Worm (Caenorhabditis elegans) whole organism, mixed stage, embryonic: ENCODE data around the gene Y7A5A.20.

Experiments
- blmp-1 ChIP-seq: fragments of 150-350 bp; optimal IDR thresholded peaks from 2 replicates; lab custom pipeline; 2014; ENCODE audit warnings: missing biosample characterization, missing genetic modification characterization
- cnd-1 ChIP-seq: fragments of 200-800 bp; sonication (Bioruptor generic); optimal IDR thresholded peaks from 2 replicates; lab custom pipeline; 2018; ENCODE audit warnings: mild to moderate bottlenecking, missing genetic modification characterization, missing compliant biosample characterization
- elt-1 ChIP-seq: sonication (generic microtip); optimal IDR thresholded peaks from 2 replicates; lab custom pipeline; 2017; ENCODE audit warnings: missing genetic modification characterization, mild to moderate bottlenecking, missing compliant biosample characterization, antibody characterized with exemption, moderate library complexity, borderline replicate concordance; ENCODE audit not compliant: insufficient read depth
- lin-13 ChIP-seq: fragments of 150-350 bp; optimal IDR thresholded peaks from 2 replicates; lab custom pipeline; 2014; ENCODE audit warnings: missing biosample characterization, missing genetic modification characterization
- lsy-2 ChIP-seq: fragments of 150-350 bp; optimal IDR thresholded peaks from 2 replicates; lab custom pipeline; 2014; ENCODE audit warnings: missing biosample characterization, missing genetic modification characterization
- mab-5 ChIP-seq: fragments of 150-350 bp; optimal IDR thresholded peaks from 2 replicates; lab custom pipeline; 2014; ENCODE audit warnings: missing biosample characterization, missing genetic modification characterization
- mep-1 ChIP-seq: fragments of 150-350 bp; optimal IDR thresholded peaks from 2 replicates; lab custom pipeline; 2017; ENCODE audit warnings: missing biosample characterization, missing genetic modification reagents, missing genetic modification characterization, inconsistent platforms
- nhr-12 ChIP-seq: fragments of 150-350 bp; optimal IDR thresholded peaks from 2 replicates; lab custom pipeline; 2014; ENCODE audit warnings: missing biosample characterization, missing genetic modification characterization
- nhr-237 ChIP-seq: fragments of 150-350 bp; optimal IDR thresholded peaks from 2 replicates; lab custom pipeline; 2014; ENCODE audit warnings: missing biosample characterization, missing genetic modification characterization
- nhr-76 ChIP-seq: sonication (generic microtip); optimal IDR thresholded peaks from 2 replicates; lab custom pipeline; 2017; ENCODE audit warnings: missing biosample characterization, missing genetic modification characterization
- snpc-4 ChIP-seq: fragments of 150-350 bp; optimal IDR thresholded peaks from 2 replicates; lab custom pipeline; 2014; ENCODE audit warnings: missing biosample characterization, missing genetic modification characterization
- unc-39 ChIP-seq: fragments of 150-350 bp; optimal IDR thresholded peaks from 2 replicates; lab custom pipeline; 2014; ENCODE audit warnings: missing biosample characterization, missing genetic modification characterization
- unc-62 ChIP-seq: fragments of 150-350 bp; optimal IDR thresholded peaks from 2 replicates; lab custom pipeline; 2014; ENCODE audit warnings: missing biosample characterization, missing genetic modification reagents, missing genetic modification characterization
- ztf-11 ChIP-seq: fragments of 150-350 bp; optimal IDR thresholded peaks from 2 replicates; lab custom pipeline; 2014; ENCODE audit warnings: missing biosample characterization, missing genetic modification characterization

DNA sequence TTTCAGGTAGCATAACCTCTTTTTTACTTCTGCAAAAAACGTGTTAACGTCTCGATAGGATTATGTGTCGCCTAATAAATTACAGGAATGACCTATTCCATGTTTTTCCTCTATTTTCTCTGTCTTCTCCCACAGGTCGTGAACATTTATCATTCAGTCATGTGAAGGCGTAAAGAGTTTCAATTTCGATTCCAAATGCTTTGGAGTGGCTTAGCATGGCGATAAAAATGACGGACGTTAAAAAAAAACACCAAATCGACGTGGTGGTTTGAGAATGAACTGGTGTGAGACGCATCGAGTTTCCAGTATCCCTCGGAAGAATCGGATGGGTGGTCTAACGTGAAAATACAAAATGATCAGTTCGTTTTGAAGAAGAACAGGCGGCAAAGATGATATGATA, 41.4 kb downstream of the Y7A5A.20 start:
- TF ChIP-seq nhr-237 (no peak), mab-5 (tag; lab: Kevin White, UChicago) (no peak), unc-39 (no peak), ztf-11 (tag; lab: Kevin White, UChicago) (no peak), lsy-2 (tag; lab: Kevin White, UChicago) (no peak), unc-62 (GFP tag; lab: Kevin White, UChicago) (no peak), snpc-4 (tag; lab: Kevin White, UChicago) (no peak), nhr-76 (tag; lab: Kevin White, UChicago) (no peak), elt-1 (tag; lab: Kevin White, UChicago) (no peak), lin-13 (tag; lab: Kevin White, UChicago) (no peak), mep-1 (tag; lab: Kevin White, UChicago) (no peak), nhr-12 (tag; lab: Kevin White, UChicago) (no peak), blmp-1 (tag; lab: Kevin White, UChicago) (no peak), cnd-1 (tag; lab: Kevin White, UChicago) (no peak)
